Worm (Caenorhabditis elegans): Measurements from ENCODE around the gene alkb-1.

Gene alkb-1

ce11 chrII:1412359-1412907 is at the start of gene alkb-1:
Gene alkb-1 (plus strand): TSS chrII:1412409.
- TF ChIP-seq fkh-6 (tag; optimal IDR thresholded peaks at IDR 0.05) (no peak), hlh-30 (tag; optimal IDR thresholded peaks at IDR 0.05; ENCODE audit: insufficient read depth) (no peak)

- TF ChIP-seq pqm-1 (tag; optimal IDR thresholded peaks at IDR 0.05) (no peak), lin-11 (tag; optimal IDR thresholded peaks at IDR 0.05) (no peak), pax-1 (tag; optimal IDR thresholded peaks at IDR 0.05) (no peak), K09A11.1 (tag; optimal IDR thresholded peaks at IDR 0.05; ENCODE audit: insufficient read depth) (no peak)
Measured at ce11 chrII:1362423-1362822, 49.8 kb upstream of the alkb-1 start.

ce11 chrII:1365985-1366384 is 46.2 kb upstream of the alkb-1 start:
- TF ChIP-seq ceh-14 (tag; optimal IDR thresholded peaks at IDR 0.05) (no peak), odd-2 (tag; optimal IDR thresholded peaks at IDR 0.05) (no peak), ets-4 (tag; optimal IDR thresholded peaks at IDR 0.05) (no peak), C08G9.2 (tag; optimal IDR thresholded peaks at IDR 0.05) (no peak), ahr-1 (tag; optimal IDR thresholded peaks at IDR 0.05) (no peak), pax-1 (tag; optimal IDR thresholded peaks at IDR 0.05) (no peak)

- TF ChIP-seq fkh-10 (GFP tag; optimal IDR thresholded peaks at IDR 0.05) (no peak), pag-3 (tag; optimal IDR thresholded peaks at IDR 0.05; ENCODE audit: borderline replicate concordance) (no peak), syd-9 (tag; optimal IDR thresholded peaks at IDR 0.05) (no peak), pros-1 (tag; optimal IDR thresholded peaks at IDR 0.05) (no peak), ceh-45 (GFP tag; IDR thresholded peaks at IDR 0.05) (no peak), lin-11 (tag; optimal IDR thresholded peaks at IDR 0.05) (no peak), nfya-1 (tag; optimal IDR thresholded peaks at IDR 0.05) (no peak), tbx-7 (tag; optimal IDR thresholded peaks at IDR 0.05) (no peak), ceh-18 (tag; optimal IDR thresholded peaks at IDR 0.05) (no peak), unc-3 (GFP tag; conservative IDR thresholded peaks at IDR 0.05) (no peak), unc-3 (tag; optimal IDR thresholded peaks at IDR 0.05) (no peak), ceh-19 (GFP tag; optimal IDR thresholded peaks at IDR 0.05) (no peak), madf-2 (tag; optimal IDR thresholded peaks at IDR 0.05) (no peak), C38D4.7 (GFP tag; optimal IDR thresholded peaks at IDR 0.05) (no peak), hlh-6 (tag; optimal IDR thresholded peaks at IDR 0.05) (no peak), ceh-14 (tag; optimal IDR thresholded peaks at IDR 0.05) (no peak), hlh-15 (tag; optimal IDR thresholded peaks at IDR 0.05) (no peak), ceh-2 (tag; optimal IDR thresholded peaks at IDR 0.05) (no peak), pat-9 (tag; optimal IDR thresholded peaks at IDR 0.05) (no peak), pax-1 (tag; optimal IDR thresholded peaks at IDR 0.05) (no peak), unc-86 (tag; optimal IDR thresholded peaks at IDR 0.05) (no peak)
Measured at ce11 chrII:1368756-1369155, 43.5 kb upstream of the alkb-1 start.

ce11 chrII:1369322-1369721 is 42.9 kb upstream of the alkb-1 start:
- TF ChIP-seq K02D7.2 (tag; optimal IDR thresholded peaks at IDR 0.05): no peak
- no peak for TF ChIP-seq pha-4 (tag; optimal IDR thresholded peaks at IDR 0.05)
- TF ChIP-seq syd-9 (tag; optimal IDR thresholded peaks at IDR 0.05): no peak
- no peak for TF ChIP-seq ahr-1 (tag; optimal IDR thresholded peaks at IDR 0.05)
- TF ChIP-seq ttx-3 (tag; optimal IDR thresholded peaks at IDR 0.05): no peak
- TF ChIP-seq K09A11.1 (tag; optimal IDR thresholded peaks at IDR 0.05; ENCODE audit: insufficient read depth): no peak
- no peak for TF ChIP-seq ceh-19 (GFP tag; optimal IDR thresholded peaks at IDR 0.05)
- TF ChIP-seq nhr-11 (tag; optimal IDR thresholded peaks at IDR 0.05): no peak
- TF ChIP-seq ceh-9 (tag; optimal IDR thresholded peaks at IDR 0.05): no peak
- no peak for TF ChIP-seq T23F11.4 (GFP tag; optimal IDR thresholded peaks at IDR 0.05)
- TF ChIP-seq pha-2 (tag; optimal IDR thresholded peaks at IDR 0.05): no peak

Data from whole organism, late embryonic.